Worm (Caenorhabditis elegans) whole organism, L2 larva: ENCODE data around the gene nhr-149.

Experiments
- ZK546.5 ChIP-seq: sonication (generic microtip); optimal IDR thresholded peaks from 2 replicates; lab custom pipeline; 2017; ENCODE audit warnings: missing biosample characterization, missing genetic modification characterization
- ama-1 ChIP-seq: fragments of 150-350 bp; optimal IDR thresholded peaks from 2 replicates; lab custom pipeline; 2018; ENCODE audit warnings: inconsistent platforms
- ceh-82 ChIP-seq: fragments of 150-350 bp; optimal IDR thresholded peaks from 2 replicates; lab custom pipeline; 2014; ENCODE audit warnings: missing biosample characterization, missing genetic modification characterization
- fos-1 ChIP-seq: fragments of 150-350 bp; optimal IDR thresholded peaks from 2 replicates; lab custom pipeline; 2014; ENCODE audit warnings: missing biosample characterization, missing genetic modification characterization
- lin-13 ChIP-seq: fragments of 150-350 bp; optimal IDR thresholded peaks from 2 replicates; lab custom pipeline; 2014; ENCODE audit warnings: missing biosample characterization, missing genetic modification reagents, missing genetic modification characterization
- nhr-10 ChIP-seq: sonication (generic microtip); optimal IDR thresholded peaks from 2 replicates; lab custom pipeline; 2017; ENCODE audit warnings: missing biosample characterization, missing genetic modification characterization
- nhr-237 ChIP-seq: fragments of 150-350 bp; optimal IDR thresholded peaks from 2 replicates; lab custom pipeline; 2014; ENCODE audit warnings: missing biosample characterization, missing genetic modification characterization
- skn-1 ChIP-seq: sonication (generic microtip); optimal IDR thresholded peaks from 2 replicates; lab custom pipeline; 2017; ENCODE audit warnings: missing biosample characterization, missing genetic modification characterization
- snpc-4 ChIP-seq: fragments of 150-350 bp; optimal IDR thresholded peaks from 2 replicates; lab custom pipeline; 2014; ENCODE audit warnings: missing biosample characterization, missing genetic modification characterization
- ztf-1 ChIP-seq: fragments of 200-800 bp; sonication (Bioruptor generic); conservative IDR thresholded peaks from 2 replicates; pipeline ENCODE4 v1.3.6; 2022; ENCODE audit warnings: missing genetic modification characterization, missing compliant biosample characterization

ce11 chrV:7353602-7354001, 4.2 kb upstream of the nhr-149 start:
- no peak for TF ChIP-seq ZK546.5 (tag; lab: Kevin White, UChicago)
- TF ChIP-seq snpc-4 (tag; lab: Kevin White, UChicago): no peak
- no peak for TF ChIP-seq fos-1
- TF ChIP-seq nhr-237 (tag; lab: Kevin White, UChicago): no peak
- TF ChIP-seq skn-1: no peak
- no peak for TF ChIP-seq ama-1
- no peak for TF ChIP-seq ceh-82 (tag; lab: Kevin White, UChicago)
- TF ChIP-seq ztf-1: no peak
- TF ChIP-seq nhr-10 (tag; lab: Kevin White, UChicago): no peak
- no peak for TF ChIP-seq lin-13 (GFP tag; lab: Kevin White, UChicago)
